Worm (Caenorhabditis elegans): ENCODE results near the gene Y47D3A.20.

ce11 chrIII:11288295-11288694, 13.4 kb downstream of the Y47D3A.20 start:
- no peak for TF ChIP-seq zag-1 (tag; optimal IDR thresholded peaks at IDR 0.05)
- TF ChIP-seq fos-1 (tag; optimal IDR thresholded peaks at IDR 0.05): no peak
- no peak for TF ChIP-seq pha-4 (tag; optimal IDR thresholded peaks at IDR 0.05)
- TF ChIP-seq ceh-9 (tag; optimal IDR thresholded peaks at IDR 0.05): no peak
- TF ChIP-seq fkh-2 (tag; optimal IDR thresholded peaks at IDR 0.05): no peak
- TF ChIP-seq nfya-1 (tag; optimal IDR thresholded peaks at IDR 0.05; ENCODE audit: insufficient read depth): no peak
- no peak for TF ChIP-seq unc-39 (tag; optimal IDR thresholded peaks at IDR 0.05)
- TF ChIP-seq nhr-77 (tag; optimal IDR thresholded peaks at IDR 0.05): no peak
- TF ChIP-seq ama-1 (optimal IDR thresholded peaks at IDR 0.05): no peak
- no peak for TF ChIP-seq nhr-11 (tag; optimal IDR thresholded peaks at IDR 0.05)
- no peak for TF ChIP-seq sea-2 (GFP tag; optimal IDR thresholded peaks at IDR 0.05)
- TF ChIP-seq unc-62 (GFP tag; optimal IDR thresholded peaks at IDR 0.05): no peak

Measured in whole organism, L3 larva.